Worm (Caenorhabditis elegans): ENCODE data around the gene F54B11.4.

Gene F54B11.4

DNA sequence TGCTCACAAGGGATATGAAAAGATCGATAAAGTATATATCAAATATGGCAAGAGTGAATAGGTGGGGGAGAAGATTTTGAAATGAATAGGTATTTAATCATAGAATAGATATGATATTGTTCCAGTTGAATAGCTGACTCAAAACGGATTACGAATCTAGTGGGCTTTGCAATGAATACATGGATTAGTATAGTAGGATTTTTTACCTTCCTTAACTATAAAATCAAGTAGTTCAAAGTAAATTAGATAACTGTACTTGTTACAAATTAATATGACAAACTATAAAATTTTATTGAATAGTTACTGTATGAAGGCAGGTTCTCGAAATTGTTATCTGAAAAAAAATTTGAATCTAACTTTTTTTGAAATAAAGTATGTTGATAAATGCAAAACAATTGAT, 41.6 kb upstream of the F54B11.4 start, which contains the start of gene odr-1:
Gene odr-1 (minus strand): TSS at position 101 of the 400 bp plus-strand sequence.
- TF ChIP-seq somi-1 (GFP tag; optimal IDR thresholded peaks at IDR 0.05) (no peak), pha-4 (tag; optimal IDR thresholded peaks at IDR 0.05) (no peak), ztf-18 (tag; optimal IDR thresholded peaks at IDR 0.05) (no peak), zim-3 (tag; optimal IDR thresholded peaks at IDR 0.05) (no peak), Y79H2A.3 (GFP tag; conservative IDR thresholded peaks at IDR 0.05) (no peak), rec-8 (tag; optimal IDR thresholded peaks at IDR 0.05) (no peak), F33H1.4 (GFP tag; IDR thresholded peaks at IDR 0.05) (no peak), lin-35 (GFP tag; optimal IDR thresholded peaks at IDR 0.05) (no peak), nfya-1 (tag; optimal IDR thresholded peaks at IDR 0.05; ENCODE audit: borderline replicate concordance, insufficient read depth) (no peak), D2030.7 (GFP tag; IDR thresholded peaks at IDR 0.05) (no peak), let-526 (GFP tag; IDR thresholded peaks at IDR 0.05) (no peak), unc-130 (GFP tag; optimal IDR thresholded peaks at IDR 0.05) (no peak), repo-1 (tag; optimal IDR thresholded peaks at IDR 0.05) (no peak), F57C9.4 (tag; optimal IDR thresholded peaks at IDR 0.05) (no peak), chd-7 (tag; optimal IDR thresholded peaks at IDR 0.05) (no peak), nhr-120 (GFP tag; IDR thresholded peaks at IDR 0.05) (no peak), F37B4.10 (GFP tag; IDR thresholded peaks at IDR 0.05) (no peak), snpc-1.1 (tag; optimal IDR thresholded peaks at IDR 0.05; ENCODE audit: insufficient read depth) (no peak), ZK185.1 (tag; optimal IDR thresholded peaks at IDR 0.05; ENCODE audit: poor library complexity, severe bottlenecking) (no peak)

DNA sequence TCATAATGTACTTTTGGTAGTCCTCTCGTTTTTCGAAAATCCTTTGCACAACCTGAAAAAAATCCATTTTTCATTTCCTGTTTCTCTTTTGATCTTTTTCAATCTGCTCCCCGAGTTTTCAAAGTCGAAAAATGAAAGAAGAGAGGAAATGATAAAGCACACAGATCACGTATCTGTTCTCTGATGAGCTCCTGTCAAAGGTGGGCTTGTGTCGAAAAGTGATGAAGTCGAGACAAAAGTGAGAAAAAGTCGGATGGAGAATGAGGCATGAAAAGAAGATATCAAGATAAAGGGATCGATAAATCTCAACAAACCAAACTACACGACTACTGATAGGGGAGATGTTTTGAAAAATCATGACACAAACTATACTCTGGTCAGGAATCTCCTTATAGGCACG, 37.4 kb upstream of the F54B11.4 start:
- no peak for TF ChIP-seq madf-10 (tag; optimal IDR thresholded peaks at IDR 0.05)
- no peak for TF ChIP-seq Y56A3A.18 (GFP tag; IDR thresholded peaks at IDR 0.05)
- no peak for TF ChIP-seq ceh-100 (GFP tag; IDR thresholded peaks at IDR 0.05)
- TF ChIP-seq madf-6 (GFP tag; IDR thresholded peaks at IDR 0.05) = no peak
- TF ChIP-seq B0019.2 (GFP tag; conservative IDR thresholded peaks at IDR 0.05) = no peak
- TF ChIP-seq T07F8.4 (tag; optimal IDR thresholded peaks at IDR 0.05) = no peak
- TF ChIP-seq madf-8 (GFP tag; conservative IDR thresholded peaks at IDR 0.05) = no peak
- no peak for TF ChIP-seq cebp-2 (GFP tag; IDR thresholded peaks at IDR 0.05)
- TF ChIP-seq hlh-26 (GFP tag; conservative IDR thresholded peaks at IDR 0.05) = no peak
- TF ChIP-seq unc-130 (GFP tag; optimal IDR thresholded peaks at IDR 0.05) = no peak
- TF ChIP-seq ztf-18 (tag; optimal IDR thresholded peaks at IDR 0.05) = no peak
- TF ChIP-seq attf-3 (GFP tag; conservative IDR thresholded peaks at IDR 0.05) = no peak
- no peak for TF ChIP-seq die-1 (tag; optimal IDR thresholded peaks at IDR 0.05)
- no peak for TF ChIP-seq madf-3 (GFP tag; IDR thresholded peaks at IDR 0.05)
- no peak for TF ChIP-seq pha-4 (tag; optimal IDR thresholded peaks at IDR 0.05)
- TF ChIP-seq K11D2.4 (GFP tag; IDR thresholded peaks at IDR 0.05) = no peak
- no peak for TF ChIP-seq mel-28 (tag; optimal IDR thresholded peaks at IDR 0.05; ENCODE audit: borderline replicate concordance)

DNA sequence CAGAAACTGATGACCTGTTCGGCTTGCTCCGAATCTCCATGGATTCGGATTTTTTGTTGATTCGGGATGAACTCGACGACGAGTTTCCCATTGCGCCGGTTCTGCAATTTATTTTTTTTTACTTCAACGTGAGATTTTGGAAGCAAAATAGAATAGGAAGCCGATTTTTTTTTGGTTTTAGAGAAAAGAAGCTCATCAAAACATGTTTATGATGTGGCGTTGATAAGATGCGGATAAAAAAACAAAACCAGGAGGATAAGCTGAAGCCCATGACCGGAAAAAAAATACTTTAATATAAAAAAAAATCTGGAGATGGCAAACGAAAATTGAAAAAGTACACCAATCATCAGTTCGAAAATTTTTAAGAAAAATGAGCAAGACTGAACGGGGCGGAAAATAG, 36.4 kb upstream of the F54B11.4 start, which contains the start of gene glb-20:
Gene glb-20 (minus strand): TSS at position 101 of the 400 bp plus-strand sequence.
- TF ChIP-seq mes-4 (tag; optimal IDR thresholded peaks at IDR 0.05) (no peak), hlh-26 (GFP tag; conservative IDR thresholded peaks at IDR 0.05) (no peak), let-526 (GFP tag; IDR thresholded peaks at IDR 0.05) (no peak), nhr-80 (tag; optimal IDR thresholded peaks at IDR 0.05) (no peak), Y79H2A.3 (GFP tag; conservative IDR thresholded peaks at IDR 0.05) (no peak), attf-3 (GFP tag; conservative IDR thresholded peaks at IDR 0.05) (no peak), sdz-38 (tag; optimal IDR thresholded peaks at IDR 0.05) (no peak), snpc-3.4 (tag; optimal IDR thresholded peaks at IDR 0.05) (no peak), lin-35 (GFP tag; optimal IDR thresholded peaks at IDR 0.05) (no peak), madf-10 (tag; optimal IDR thresholded peaks at IDR 0.05) (no peak), nhr-120 (GFP tag; IDR thresholded peaks at IDR 0.05) (no peak), tbp1 (GFP tag; optimal IDR thresholded peaks at IDR 0.05) (no peak), rec-8 (tag; optimal IDR thresholded peaks at IDR 0.05) (no peak), nfyb-1 (GFP tag; IDR thresholded peaks at IDR 0.05) (no peak)

Measured in whole organism, young adult.